Worm (Caenorhabditis elegans) whole organism, L1 larva: ENCODE data around the gene F29A7.4.

Experiments used
- C16A3.4 ChIP-seq: fragments of 150-350 bp; optimal IDR thresholded peaks from 2 replicates; lab custom pipeline; 2014; ENCODE audit warnings: missing biosample characterization, missing genetic modification characterization
- F16B12.6 ChIP-seq: fragments of 150-350 bp; optimal IDR thresholded peaks from 2 replicates; lab custom pipeline; 2014; ENCODE audit warnings: missing biosample characterization, missing genetic modification characterization
- Y116A8C.19 ChIP-seq: sonication (generic microtip); optimal IDR thresholded peaks from 2 replicates; lab custom pipeline; 2016; ENCODE audit warnings: missing compliant biosample characterization, missing genetic modification characterization, borderline replicate concordance
- aly-2 ChIP-seq: fragments of 150-350 bp; optimal IDR thresholded peaks from 2 replicates; lab custom pipeline; 2014; ENCODE audit warnings: missing biosample characterization, missing genetic modification characterization
- ama-1 ChIP-seq: fragments of 150-350 bp; optimal IDR thresholded peaks from 2 replicates; lab custom pipeline; 2014
- ceh-88 ChIP-seq: fragments of 200-800 bp; sonication (Bioruptor generic); IDR thresholded peaks from 2 replicates; pipeline ENCODE4 v1.3.6; 2022; ENCODE audit warnings: missing genetic modification characterization, missing compliant biosample characterization
- ceh-90 ChIP-seq: sonication (generic microtip); optimal IDR thresholded peaks from 2 replicates; lab custom pipeline; 2016; ENCODE audit warnings: missing genetic modification characterization, missing compliant biosample characterization
- ces-1 ChIP-seq: fragments of 150-350 bp; optimal IDR thresholded peaks from 2 replicates; lab custom pipeline; 2014; ENCODE audit warnings: missing biosample characterization, missing genetic modification reagents, missing genetic modification characterization
- dpl-1 ChIP-seq, 3 experiments: fragments of 150-350 bp in 2 of 3; sonication (generic microtip) in 1 of 3; optimal IDR thresholded peaks; 2 replicates each; lab custom pipeline; 2014 to 2017; ENCODE audit warnings: missing biosample characterization in 3 of 3, missing genetic modification characterization in 3 of 3, missing genetic modification reagents in 3 of 3
- elt-3 ChIP-seq, 6 experiments: fragments of 150-350 bp in 1 of 6; sonication (generic microtip); optimal IDR thresholded peaks; 2 replicates each; lab custom pipeline; 2017 to 2018; ENCODE audit warnings: missing biosample characterization in 6 of 6, missing genetic modification characterization in 6 of 6, inconsistent platforms in 1 of 6
- ets-5 ChIP-seq: fragments of 200-800 bp; sonication (Bioruptor generic); IDR thresholded peaks from 2 replicates; pipeline ENCODE4 v1.3.6; 2022; ENCODE audit warnings: missing genetic modification characterization, missing compliant biosample characterization
- fkh-10 ChIP-seq: sonication (generic microtip); optimal IDR thresholded peaks from 2 replicates; lab custom pipeline; 2017; ENCODE audit warnings: missing biosample characterization, missing genetic modification reagents, missing genetic modification characterization
- fkh-4 ChIP-seq: sonication (generic microtip); optimal IDR thresholded peaks from 2 replicates; lab custom pipeline; 2016; ENCODE audit warnings: missing compliant biosample characterization, missing genetic modification characterization, borderline replicate concordance
- fos-1 ChIP-seq: fragments of 150-350 bp; optimal IDR thresholded peaks from 2 replicates; lab custom pipeline; 2014; ENCODE audit warnings: missing biosample characterization, missing genetic modification characterization
- isw-1 ChIP-seq: fragments of 200-800 bp; sonication (Bioruptor generic); IDR thresholded peaks from 2 replicates; pipeline ENCODE4 v1.3.6; 2022; ENCODE audit warnings: missing genetic modification characterization, missing compliant biosample characterization
- jun-1 ChIP-seq: fragments of 150-350 bp; optimal IDR thresholded peaks from 2 replicates; lab custom pipeline; 2014; ENCODE audit warnings: missing biosample characterization, missing genetic modification reagents, missing genetic modification characterization
- lin-13 ChIP-seq: fragments of 150-350 bp; optimal IDR thresholded peaks from 2 replicates; lab custom pipeline; 2014; ENCODE audit warnings: missing biosample characterization, missing genetic modification reagents, missing genetic modification characterization
- lin-14 ChIP-seq: fragments of 200-800 bp; sonication (Bioruptor generic); optimal IDR thresholded peaks from 2 replicates; lab custom pipeline; 2018; ENCODE audit warnings: mild to moderate bottlenecking, missing genetic modification characterization, moderate library complexity, missing compliant biosample characterization
- lin-15B ChIP-seq: fragments of 150-350 bp; sonication (generic microtip); optimal IDR thresholded peaks from 3 replicates; lab custom pipeline; 2014; ENCODE audit warnings: missing biosample characterization, missing genetic modification characterization
- lin-35 ChIP-seq, 2 experiments: fragments of 150-350 bp; optimal IDR thresholded peaks; 2 replicates each; lab custom pipeline; 2014; ENCODE audit warnings: missing biosample characterization in 2 of 2, missing genetic modification characterization in 2 of 2, missing genetic modification reagents in 2 of 2
- lir-3 ChIP-seq: sonication (generic microtip); optimal IDR thresholded peaks from 2 replicates; lab custom pipeline; 2016; ENCODE audit warnings: mild to moderate bottlenecking, missing genetic modification characterization, moderate library complexity, missing compliant biosample characterization; ENCODE audit not compliant: poor library complexity
- lsy-2 ChIP-seq, 2 experiments: fragments of 150-350 bp; optimal IDR thresholded peaks; 2 replicates each; lab custom pipeline; 2014; ENCODE audit warnings: missing biosample characterization in 2 of 2, missing genetic modification characterization in 2 of 2
- mep-1 ChIP-seq: fragments of 150-350 bp; optimal IDR thresholded peaks from 2 replicates; lab custom pipeline; 2014; ENCODE audit warnings: missing biosample characterization, missing genetic modification characterization
- nhr-12 ChIP-seq: sonication (generic microtip); optimal IDR thresholded peaks from 2 replicates; lab custom pipeline; 2017; ENCODE audit warnings: missing biosample characterization, missing genetic modification characterization
- nhr-19 ChIP-seq: fragments of 200-800 bp; sonication (Bioruptor generic); conservative IDR thresholded peaks from 2 replicates; pipeline ENCODE4 v1.3.6; 2022; ENCODE audit warnings: missing genetic modification characterization, missing compliant biosample characterization
- nhr-20 ChIP-seq: sonication (generic microtip); optimal IDR thresholded peaks from 2 replicates; lab custom pipeline; 2016; ENCODE audit warnings: mild to moderate bottlenecking, missing genetic modification characterization, missing compliant biosample characterization
- nhr-237 ChIP-seq: fragments of 150-350 bp; optimal IDR thresholded peaks from 2 replicates; lab custom pipeline; 2014; ENCODE audit warnings: missing biosample characterization, missing genetic modification characterization
- nhr-77 ChIP-seq: fragments of 150-350 bp; optimal IDR thresholded peaks from 2 replicates; lab custom pipeline; 2014; ENCODE audit warnings: missing biosample characterization, missing genetic modification characterization
- nhr-84 ChIP-seq: sonication (generic microtip); optimal IDR thresholded peaks from 2 replicates; lab custom pipeline; 2017; ENCODE audit warnings: missing biosample characterization, missing genetic modification characterization
- nhr-90 ChIP-seq: sonication (generic microtip); optimal IDR thresholded peaks from 2 replicates; lab custom pipeline; 2016; ENCODE audit warnings: mild to moderate bottlenecking, missing genetic modification characterization, missing compliant biosample characterization; ENCODE audit not compliant: poor library complexity
- skn-1 ChIP-seq: fragments of 150-350 bp; optimal IDR thresholded peaks from 2 replicates; lab custom pipeline; 2014; ENCODE audit warnings: missing biosample characterization, missing genetic modification characterization
- tbx-2 ChIP-seq: sonication (generic microtip); optimal IDR thresholded peaks from 2 replicates; lab custom pipeline; 2016; ENCODE audit warnings: missing genetic modification characterization, missing compliant biosample characterization
- tlp-1 ChIP-seq: fragments of 150-350 bp; optimal IDR thresholded peaks from 2 replicates; lab custom pipeline; 2014; ENCODE audit warnings: missing biosample characterization, missing genetic modification characterization
- unc-130 ChIP-seq: fragments of 150-350 bp; optimal IDR thresholded peaks from 2 replicates; lab custom pipeline; 2017; ENCODE audit warnings: missing biosample characterization, missing genetic modification characterization, inconsistent platforms
- unc-30 ChIP-seq: sonication (generic microtip); optimal IDR thresholded peaks from 2 replicates; lab custom pipeline; 2017; ENCODE audit warnings: missing biosample characterization, missing genetic modification characterization
- unc-86 ChIP-seq: sonication (generic microtip); optimal IDR thresholded peaks from 2 replicates; lab custom pipeline; 2016; ENCODE audit warnings: missing genetic modification characterization, missing compliant biosample characterization
- xbp-1 ChIP-seq: sonication (generic microtip); optimal IDR thresholded peaks from 2 replicates; lab custom pipeline; 2016; ENCODE audit warnings: missing genetic modification characterization, missing compliant biosample characterization
- zip-4 ChIP-seq: fragments of 200-800 bp; sonication (Bioruptor generic); optimal IDR thresholded peaks from 2 replicates; lab custom pipeline; 2018; ENCODE audit warnings: mild to moderate bottlenecking, missing genetic modification characterization, moderate library complexity, missing compliant biosample characterization

F29A7.4 gene

ce11 chrII:2777846-2778245 is 28.0 kb downstream of the F29A7.4 start, which contains the start of gene F08D12.4:
TSS of gene F08D12.4 (plus strand) at chrII:2778146.
- no peak for TF ChIP-seq nhr-19
- no peak for TF ChIP-seq F16B12.6 (tag; lab: Kevin White, UChicago)
- no peak for TF ChIP-seq fkh-4 (tag; lab: Kevin White, UChicago)
- no peak for TF ChIP-seq Y116A8C.19 (tag; lab: Kevin White, UChicago)
- TF ChIP-seq, all 84 proteins: peak for 0

ce11 chrII:2779253-2779652 is 29.5 kb downstream of the F29A7.4 start, which contains the start of gene F08D12.3:
TSS of gene F08D12.3 (plus strand) at chrII:2779553.
- TF ChIP-seq unc-130 (tag; lab: Kevin White, UChicago) (no peak), ceh-90 (tag; lab: Kevin White, UChicago) (no peak), nhr-237 (tag; lab: Kevin White, UChicago) (no peak), ces-1 (no peak), dpl-1 (GFP tag; optimal IDR thresholded peaks at IDR 0.05; lab: Kevin White, UChicago) (no peak), lin-13 (GFP tag; lab: Kevin White, UChicago) (no peak), ceh-88 (GFP tag; lab: Robert Waterston, UW) (no peak), fkh-4 (tag; lab: Kevin White, UChicago) (no peak), tlp-1 (no peak), nhr-84 (tag; lab: Kevin White, UChicago) (no peak), fos-1 (tag; lab: Kevin White, UChicago) (no peak)

- no peak for TF ChIP-seq tbx-2 (tag; lab: Kevin White, UChicago)
- no peak for TF ChIP-seq lir-3 (tag; lab: Kevin White, UChicago)
- TF ChIP-seq C16A3.4 = no peak
- no peak for TF ChIP-seq ama-1 (lab: Kevin White, UChicago)
- TF ChIP-seq unc-30 = no peak
- TF ChIP-seq zip-4 (GFP tag; lab: Kevin White, UChicago) = no peak
- no peak for TF ChIP-seq mep-1
- TF ChIP-seq lin-14 (GFP tag; lab: Kevin White, UChicago) = no peak
- no peak for TF ChIP-seq nhr-77 (tag; lab: Kevin White, UChicago)
- TF ChIP-seq elt-3 (tag; optimal IDR thresholded peaks at IDR 0.05; lab: Kevin White, UChicago) = no peak
- no peak for TF ChIP-seq xbp-1 (tag; lab: Kevin White, UChicago)
- no peak for TF ChIP-seq lsy-2 (tag; optimal IDR thresholded peaks at IDR 0.05; lab: Kevin White, UChicago)
- TF ChIP-seq, all 84 proteins: peak for 0
These were observed 31.0 kb downstream of the F29A7.4 start for ce11 chrII:2780804-2781203.

ce11 chrII:2781355-2781754 is 31.6 kb downstream of the F29A7.4 start, which contains the start of gene F08D12.2:
TSS of gene F08D12.2 (plus strand) at chrII:2781655.
- no peak for TF ChIP-seq lin-15B
- TF ChIP-seq unc-86 (tag; lab: Kevin White, UChicago) = no peak
- no peak for TF ChIP-seq isw-1
- no peak for TF ChIP-seq nhr-90 (tag; lab: Kevin White, UChicago)
- TF ChIP-seq nhr-20 (tag; lab: Kevin White, UChicago) = no peak
- TF ChIP-seq fkh-10 (GFP tag; lab: Kevin White, UChicago) = no peak
- TF ChIP-seq aly-2 (tag; lab: Kevin White, UChicago) = no peak
- no peak for TF ChIP-seq ets-5 (GFP tag; lab: Robert Waterston, UW)
- no peak for TF ChIP-seq jun-1 (tag; lab: Kevin White, UChicago)
- TF ChIP-seq skn-1 (tag; lab: Kevin White, UChicago) = no peak
- TF ChIP-seq lin-35 (GFP tag; optimal IDR thresholded peaks at IDR 0.05; lab: Kevin White, UChicago) = no peak
- no peak for TF ChIP-seq nhr-12
